Fruit fly (Drosophila melanogaster): ENCODE data around the gene Amnionless.

Gene Amnionless

DNA sequence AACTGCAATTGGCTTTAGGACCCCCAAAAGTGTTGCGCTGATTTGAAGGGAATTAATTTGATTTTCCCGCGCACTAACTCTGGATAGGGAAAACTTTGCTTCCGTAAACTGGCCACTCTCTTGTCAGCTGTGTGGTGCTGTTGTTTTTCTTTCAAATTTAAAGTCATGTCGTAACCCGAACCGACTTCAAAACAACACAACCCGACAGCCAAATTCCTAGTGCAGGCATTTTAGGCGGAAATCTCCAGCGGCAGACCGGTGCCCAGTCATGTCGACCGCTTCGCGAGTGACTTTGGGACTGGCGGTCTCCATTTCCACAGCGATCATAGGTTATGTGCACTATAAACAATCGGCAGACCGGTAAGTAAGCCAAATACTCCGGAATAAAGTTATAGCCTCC lies 3.4 kb upstream of the Amnionless start, which contains the start of gene CG11562 (continued):
- TF ChIP-seq p53 (GFP tag; optimal IDR thresholded peaks at IDR 0.05): no peak
- TF ChIP-seq CG3726 (GFP tag; IDR thresholded peaks at IDR 0.05): no peak
- no peak for TF ChIP-seq CG6765 (GFP tag; optimal IDR thresholded peaks at IDR 0.05)
- TF ChIP-seq Sry-β (GFP tag; optimal IDR thresholded peaks at IDR 0.05): no peak
- TF ChIP-seq bigmax (GFP tag; optimal IDR thresholded peaks at IDR 0.05): peak; percentile 94
- TF ChIP-seq gcm2 (GFP tag; optimal IDR thresholded peaks at IDR 0.05): no peak
- no peak for TF ChIP-seq grn (GFP tag; optimal IDR thresholded peaks at IDR 0.05)
- no peak for TF ChIP-seq br (optimal IDR thresholded peaks at IDR 0.05)
- TF ChIP-seq CG12155 (GFP tag; optimal IDR thresholded peaks at IDR 0.05): no peak
- no peak for TF ChIP-seq CG15073 (GFP tag; optimal IDR thresholded peaks at IDR 0.05)
- TF ChIP-seq wek (GFP tag; optimal IDR thresholded peaks at IDR 0.05): no peak
- no peak for TF ChIP-seq pros (GFP tag; optimal IDR thresholded peaks at IDR 0.05)
- no peak for TF ChIP-seq klu (GFP tag; IDR thresholded peaks at IDR 0.05)
- TF ChIP-seq MTF-1 (GFP tag; optimal IDR thresholded peaks at IDR 0.05; ENCODE audit: borderline replicate concordance): no peak
- TF ChIP-seq ranshi (GFP tag; IDR thresholded peaks at IDR 0.05): no peak
- no peak for TF ChIP-seq Hr51 (GFP tag; optimal IDR thresholded peaks at IDR 0.05)
- no peak for TF ChIP-seq insv (GFP tag; optimal IDR thresholded peaks at IDR 0.05)
- no peak for TF ChIP-seq ap (GFP tag; IDR thresholded peaks at IDR 0.05)
- peak; percentile 65; the same call in 1 of the 3 replicates for TF ChIP-seq CG34422 (GFP tag; IDR thresholded peaks at IDR 0.05)
- TF ChIP-seq yki (optimal IDR thresholded peaks at IDR 0.05): no peak
- TF ChIP-seq ab (GFP tag; optimal IDR thresholded peaks at IDR 0.05): no peak
- no peak for TF ChIP-seq B-H1 (GFP tag; IDR thresholded peaks at IDR 0.05)
- no peak for TF ChIP-seq CG17612 (GFP tag; IDR thresholded peaks at IDR 0.05)
- peak in 1 of 2 experiments; percentile 82 for TF ChIP-seq crp (GFP tag; optimal IDR thresholded peaks at IDR 0.05)
- no peak for TF ChIP-seq Sox102F (GFP tag; optimal IDR thresholded peaks at IDR 0.05)
- no peak for TF ChIP-seq hbn (GFP tag; IDR thresholded peaks at IDR 0.05; ENCODE audit: partially characterized antibody)
- no peak for TF ChIP-seq CG9932 (GFP tag; IDR thresholded peaks at IDR 0.05)
- TF ChIP-seq oc (tag; optimal IDR thresholded peaks at IDR 0.05): no peak
- no peak for TF ChIP-seq run (tag; optimal IDR thresholded peaks at IDR 0.05)
- peak; percentile 91 for TF ChIP-seq E2f2 (GFP tag; IDR thresholded peaks at IDR 0.05)
- TF ChIP-seq Rfx (GFP tag; IDR thresholded peaks at IDR 0.05): no peak
- no peak for TF ChIP-seq Fer3 (tag; optimal IDR thresholded peaks at IDR 0.05)
- TF ChIP-seq CG4360 (GFP tag; IDR thresholded peaks at IDR 0.05): no peak
- TF ChIP-seq sim (GFP tag; IDR thresholded peaks at IDR 0.05): no peak
- no peak for TF ChIP-seq en (GFP tag; optimal IDR thresholded peaks at IDR 0.05)
- peak; percentile 27 for TF ChIP-seq HmgZ (tag; optimal IDR thresholded peaks at IDR 0.05)
- no peak for TF ChIP-seq aop (GFP tag; IDR thresholded peaks at IDR 0.05)
- 0 out of 2 replicates have a peak, but pooled peaks have one; percentile 38 for TF ChIP-seq bbx (GFP tag; IDR thresholded peaks at IDR 0.05; ENCODE audit: partially characterized antibody)
- TF ChIP-seq CG3163 (GFP tag; optimal IDR thresholded peaks at IDR 0.05): no peak
- TF ChIP-seq pnt (GFP tag; optimal IDR thresholded peaks at IDR 0.05): no peak
- TF ChIP-seq CG14050 (GFP tag; IDR thresholded peaks at IDR 0.05): no peak
- TF ChIP-seq CG2199 (GFP tag; IDR thresholded peaks at IDR 0.05): no peak
- TF ChIP-seq seq (GFP tag; IDR thresholded peaks at IDR 0.05): no peak
- no peak for TF ChIP-seq slou (GFP tag; optimal IDR thresholded peaks at IDR 0.05)
- TF ChIP-seq gcm (GFP tag; optimal IDR thresholded peaks at IDR 0.05): no peak
- TF ChIP-seq vvl (GFP tag; IDR thresholded peaks at IDR 0.05): no peak
- no peak for TF ChIP-seq dpn (GFP tag; optimal IDR thresholded peaks at IDR 0.05)
- no peak for TF ChIP-seq CG7839 (tag; optimal IDR thresholded peaks at IDR 0.05)
- TF ChIP-seq prd (optimal IDR thresholded peaks at IDR 0.05): no peak
- TF ChIP-seq prd (GFP tag; IDR thresholded peaks at IDR 0.05): no peak
- TF ChIP-seq Poxn (GFP tag; IDR thresholded peaks at IDR 0.05): no peak
- no peak for TF ChIP-seq CG16813 (GFP tag; IDR thresholded peaks at IDR 0.05; ENCODE audit: partially characterized antibody)
- TF ChIP-seq CG6175 (GFP tag; IDR thresholded peaks at IDR 0.05): no peak
